Worm (Caenorhabditis elegans) whole organism, late embryonic: ENCODE results near the gene T11F9.22.
"Not testable (repeated sequence)": the region's sequence is repeated elsewhere in the genome, so short reads cannot be mapped to it uniquely, and the experiment has no call there.

Experiments
- C08G9.2 ChIP-seq: sonication (generic microtip); optimal IDR thresholded peaks from 2 replicates; lab custom pipeline; 2016; ENCODE audit warnings: mild to moderate bottlenecking, missing genetic modification characterization, moderate library complexity, missing compliant biosample characterization
- C38D4.7 ChIP-seq: fragments of 200-800 bp; sonication (Bioruptor generic); optimal IDR thresholded peaks from 2 replicates; lab custom pipeline; 2018; ENCODE audit warnings: mild to moderate bottlenecking, missing genetic modification characterization, moderate library complexity, missing compliant biosample characterization
- K09A11.1 ChIP-seq: sonication (generic microtip); optimal IDR thresholded peaks from 2 replicates; lab custom pipeline; 2017; ENCODE audit warnings: antibody characterized with exemption, mild to moderate bottlenecking, missing genetic modification characterization, missing compliant biosample characterization; ENCODE audit not compliant: insufficient read depth
- T23F11.4 ChIP-seq: fragments of 200-800 bp; sonication (Bioruptor generic); optimal IDR thresholded peaks from 2 replicates; lab custom pipeline; 2018; ENCODE audit warnings: mild to moderate bottlenecking, missing genetic modification characterization, missing compliant biosample characterization
- ahr-1 ChIP-seq: sonication (generic microtip); optimal IDR thresholded peaks from 2 replicates; lab custom pipeline; 2016; ENCODE audit warnings: missing genetic modification characterization, missing compliant biosample characterization
- ama-1 ChIP-seq: fragments of 150-350 bp; optimal IDR thresholded peaks from 2 replicates; lab custom pipeline; 2014
- ceh-14 ChIP-seq: sonication (generic microtip); optimal IDR thresholded peaks from 2 replicates; lab custom pipeline; 2016; ENCODE audit warnings: missing genotype, missing genetic modification characterization, missing compliant biosample characterization
- ceh-18 ChIP-seq: sonication (generic microtip); optimal IDR thresholded peaks from 2 replicates; lab custom pipeline; 2016; ENCODE audit warnings: missing genetic modification characterization, missing compliant biosample characterization
- ceh-22 ChIP-seq: sonication (generic microtip); optimal IDR thresholded peaks from 2 replicates; lab custom pipeline; 2017; ENCODE audit warnings: missing biosample characterization, missing genetic modification characterization
- ceh-24 ChIP-seq: sonication (generic microtip); optimal IDR thresholded peaks from 2 replicates; lab custom pipeline; 2016; ENCODE audit warnings: mild to moderate bottlenecking, missing genetic modification characterization, missing compliant biosample characterization
- ceh-34 ChIP-seq: sonication (generic microtip); optimal IDR thresholded peaks from 2 replicates; lab custom pipeline; 2016; ENCODE audit warnings: mild to moderate bottlenecking, missing genetic modification characterization, missing compliant biosample characterization
- ceh-48 ChIP-seq: sonication (generic microtip); optimal IDR thresholded peaks from 2 replicates; lab custom pipeline; 2016; ENCODE audit warnings: missing genetic modification characterization, inconsistent platforms, missing compliant biosample characterization
- ceh-6 ChIP-seq: fragments of 200-800 bp; sonication (Bioruptor generic); optimal IDR thresholded peaks from 2 replicates; lab custom pipeline; 2018; ENCODE audit warnings: mild to moderate bottlenecking, missing genetic modification characterization, missing compliant biosample characterization
- ceh-9 ChIP-seq: sonication (generic microtip); optimal IDR thresholded peaks from 2 replicates; lab custom pipeline; 2016; ENCODE audit warnings: mild to moderate bottlenecking, missing genetic modification characterization, inconsistent platforms, missing compliant biosample characterization
- che-1 ChIP-seq: sonication (generic microtip); optimal IDR thresholded peaks from 2 replicates; lab custom pipeline; 2016; ENCODE audit warnings: mild to moderate bottlenecking, missing genetic modification characterization, missing compliant biosample characterization
- dmd-4 ChIP-seq: sonication (generic microtip); optimal IDR thresholded peaks from 2 replicates; lab custom pipeline; 2016; ENCODE audit warnings: borderline replicate concordance, missing genetic modification characterization, missing compliant biosample characterization
- gmeb-2 ChIP-seq: sonication (generic microtip); optimal IDR thresholded peaks from 2 replicates; lab custom pipeline; 2016; ENCODE audit warnings: missing genetic modification characterization, inconsistent platforms, missing compliant biosample characterization
- hlh-30 ChIP-seq: sonication (generic microtip); optimal IDR thresholded peaks from 2 replicates; lab custom pipeline; 2017; ENCODE audit warnings: antibody characterized with exemption, missing genetic modification characterization, missing compliant biosample characterization; ENCODE audit not compliant: insufficient read depth
- hlh-8 ChIP-seq: sonication (generic microtip); optimal IDR thresholded peaks from 2 replicates; lab custom pipeline; 2016; ENCODE audit warnings: missing genotype, missing genetic modification characterization, missing compliant biosample characterization
- lin-11 ChIP-seq: fragments of 200-800 bp; sonication (Bioruptor generic); optimal IDR thresholded peaks from 2 replicates; lab custom pipeline; 2018; ENCODE audit warnings: mild to moderate bottlenecking, missing genetic modification characterization, missing compliant biosample characterization
- nfya-1 ChIP-seq: sonication (generic microtip); optimal IDR thresholded peaks from 2 replicates; lab custom pipeline; 2017; ENCODE audit warnings: missing genetic modification characterization, mild to moderate bottlenecking, missing compliant biosample characterization, antibody characterized with exemption, moderate library complexity
- nhr-11 ChIP-seq: fragments of 150-350 bp; optimal IDR thresholded peaks from 2 replicates; lab custom pipeline; 2014; ENCODE audit warnings: missing biosample characterization, missing genetic modification characterization
- nhr-232 ChIP-seq: sonication (generic microtip); optimal IDR thresholded peaks from 2 replicates; lab custom pipeline; 2016; ENCODE audit warnings: missing genetic modification characterization, missing compliant biosample characterization
- odd-2 ChIP-seq: sonication (generic microtip); optimal IDR thresholded peaks from 2 replicates; lab custom pipeline; 2017; ENCODE audit warnings: antibody characterized with exemption, mild to moderate bottlenecking, missing genetic modification characterization, missing compliant biosample characterization
- pat-9 ChIP-seq: fragments of 200-800 bp; sonication (Bioruptor generic); optimal IDR thresholded peaks from 2 replicates; lab custom pipeline; 2018; ENCODE audit warnings: mild to moderate bottlenecking, missing genetic modification characterization, moderate library complexity, missing compliant biosample characterization
- pha-2 ChIP-seq: sonication (generic microtip); optimal IDR thresholded peaks from 2 replicates; lab custom pipeline; 2017; ENCODE audit warnings: mild to moderate bottlenecking, missing genetic modification characterization, missing compliant biosample characterization
- pqm-1 ChIP-seq: sonication (generic microtip); optimal IDR thresholded peaks from 2 replicates; lab custom pipeline; 2016; ENCODE audit warnings: missing genetic modification characterization, missing compliant biosample characterization
- sdc-2 ChIP-seq: sonication (generic microtip); optimal IDR thresholded peaks from 2 replicates; lab custom pipeline; 2016; ENCODE audit warnings: missing genotype, missing genetic modification characterization, missing compliant biosample characterization
- sox-2 ChIP-seq: fragments of 200-800 bp; sonication (Bioruptor generic); IDR thresholded peaks from 2 replicates; pipeline ENCODE4 v1.3.6; 2022; ENCODE audit warnings: missing genetic modification reagents, missing genetic modification characterization, missing compliant biosample characterization
- sox-4 ChIP-seq: sonication (generic microtip); optimal IDR thresholded peaks from 2 replicates; lab custom pipeline; 2017; ENCODE audit warnings: mild to moderate bottlenecking, missing genetic modification characterization, inconsistent platforms, missing compliant biosample characterization
- syd-9 ChIP-seq: sonication (generic microtip); optimal IDR thresholded peaks from 2 replicates; lab custom pipeline; 2016; ENCODE audit warnings: mild to moderate bottlenecking, missing genetic modification characterization, moderate library complexity, missing compliant biosample characterization
- ttx-3 ChIP-seq: sonication (generic microtip); optimal IDR thresholded peaks from 2 replicates; lab custom pipeline; 2016; ENCODE audit warnings: missing genetic modification reagents, missing genetic modification characterization, missing compliant biosample characterization
- unc-3 ChIP-seq, 2 experiments: fragments of 200-800 bp in 1 of 2; sonication (Bioruptor generic) in 1 of 2; sonication (generic microtip) in 1 of 2; conservative IDR thresholded peaks in 1 of 2; optimal IDR thresholded peaks in 1 of 2; 2 replicates each; pipeline versions ENCODE4 v1.3.6 to Lab custom; 2016 to 2022; ENCODE audit warnings: missing compliant biosample characterization in 2 of 2, missing genetic modification characterization in 2 of 2, missing genetic modification reagents in 1 of 2
- unc-42 ChIP-seq: sonication (generic microtip); optimal IDR thresholded peaks from 2 replicates; lab custom pipeline; 2016; ENCODE audit warnings: missing genotype, missing genetic modification characterization, missing compliant biosample characterization
- unc-55 ChIP-seq: sonication (generic microtip); optimal IDR thresholded peaks from 2 replicates; lab custom pipeline; 2017; ENCODE audit warnings: missing biosample characterization, missing genetic modification reagents, missing genetic modification characterization
- ztf-16 ChIP-seq: sonication (generic microtip); optimal IDR thresholded peaks from 2 replicates; lab custom pipeline; 2017; ENCODE audit warnings: missing genetic modification characterization, missing compliant biosample characterization

The T11F9.22 gene

ce11 chrV:11475638-11476037 lies 3.9 kb upstream of the T11F9.22 start, which contains the start of gene T11F9.7:
Gene T11F9.7 (plus strand): TSS chrV:11475938.
- TF ChIP-seq ceh-14; C38D4.7; lin-11 (tag; lab: Kevin White, UChicago): not testable (repeated sequence)

- not testable (repeated sequence) for TF ChIP-seq T23F11.4 (GFP tag; lab: Kevin White, UChicago); ceh-48 (tag; lab: Kevin White, UChicago); ceh-6
Measured at ce11 chrV:11480734-11481133, 1.2 kb downstream of the T11F9.22 start, which contains the start of gene T11F9.14. Gene T11F9.14 (minus strand): TSS chrV:11480834.

ce11 chrV:11483580-11484092 lies 4.1 kb downstream of the T11F9.22 start, which contains the start of gene col-157:
Gene col-157 (plus strand): TSS chrV:11484042.
- not testable (repeated sequence) for TF ChIP-seq ceh-48, che-1, ceh-24 (tag; lab: Kevin White, UChicago)

ce11 chrV:11484404-11484803 lies 4.9 kb downstream of the T11F9.22 start:
- TF ChIP-seq ceh-18, result no peak
- no peak for TF ChIP-seq sox-4 (tag; lab: Kevin White, UChicago)
- no peak for TF ChIP-seq ceh-9 (tag; lab: Kevin White, UChicago)
- TF ChIP-seq sox-2 (GFP tag; lab: Robert Waterston, UW), result no peak
- TF ChIP-seq ztf-16 (tag; lab: Kevin White, UChicago), result no peak
- no peak for TF ChIP-seq C08G9.2 (tag; lab: Kevin White, UChicago)
- no peak for TF ChIP-seq nfya-1 (tag; lab: Kevin White, UChicago)
- TF ChIP-seq hlh-30 (tag; lab: Kevin White, UChicago), result no peak
- TF ChIP-seq unc-42 (tag; lab: Kevin White, UChicago), result no peak
- TF ChIP-seq ceh-34, result no peak
- TF ChIP-seq nhr-11 (tag; lab: Kevin White, UChicago), result no peak
- TF ChIP-seq gmeb-2 (tag; lab: Kevin White, UChicago), result no peak
- TF ChIP-seq unc-3 (GFP tag; conservative IDR thresholded peaks at IDR 0.05; lab: Robert Waterston, UW), result no peak
- TF ChIP-seq unc-3 (tag; optimal IDR thresholded peaks at IDR 0.05; lab: Kevin White, UChicago), result no peak

- TF ChIP-seq syd-9 (no peak), sox-4 (tag; lab: Kevin White, UChicago) (no peak), T23F11.4 (GFP tag; lab: Kevin White, UChicago) (no peak), pat-9 (tag; lab: Kevin White, UChicago) (no peak), sdc-2 (tag; lab: Kevin White, UChicago) (no peak), K09A11.1 (tag; lab: Kevin White, UChicago) (no peak), ttx-3 (tag; lab: Kevin White, UChicago) (no peak), nhr-232 (tag; lab: Kevin White, UChicago) (no peak), pqm-1 (tag; lab: Kevin White, UChicago) (no peak), sox-2 (GFP tag; lab: Robert Waterston, UW) (no peak)
Measured at ce11 chrV:11485558-11485957, 6.1 kb downstream of the T11F9.22 start, which contains the start of gene srh-1. Gene srh-1 (plus strand): TSS chrV:11485858.

- TF ChIP-seq unc-55 (GFP tag; lab: Kevin White, UChicago) (no peak), pqm-1 (tag; lab: Kevin White, UChicago) (no peak), ama-1 (no peak), ceh-22 (tag; lab: Kevin White, UChicago) (no peak), dmd-4 (no peak), C08G9.2 (tag; lab: Kevin White, UChicago) (no peak), odd-2 (tag; lab: Kevin White, UChicago) (no peak), hlh-8 (no peak), ztf-16 (tag; lab: Kevin White, UChicago) (no peak), pha-2 (no peak), ttx-3 (tag; lab: Kevin White, UChicago) (no peak), ahr-1 (no peak)
Measured at ce11 chrV:11486680-11487079, 7.2 kb downstream of the T11F9.22 start, which contains the start of gene T11F9.10. Gene T11F9.10 (plus strand): TSS chrV:11486980.
